Fruit fly (Drosophila melanogaster): ENCODE measurements around the gene Jupiter.
A peak's percentile ranks its signal among the peaks of the same experiment; 100 is the strongest.

Gene Jupiter

DNA sequence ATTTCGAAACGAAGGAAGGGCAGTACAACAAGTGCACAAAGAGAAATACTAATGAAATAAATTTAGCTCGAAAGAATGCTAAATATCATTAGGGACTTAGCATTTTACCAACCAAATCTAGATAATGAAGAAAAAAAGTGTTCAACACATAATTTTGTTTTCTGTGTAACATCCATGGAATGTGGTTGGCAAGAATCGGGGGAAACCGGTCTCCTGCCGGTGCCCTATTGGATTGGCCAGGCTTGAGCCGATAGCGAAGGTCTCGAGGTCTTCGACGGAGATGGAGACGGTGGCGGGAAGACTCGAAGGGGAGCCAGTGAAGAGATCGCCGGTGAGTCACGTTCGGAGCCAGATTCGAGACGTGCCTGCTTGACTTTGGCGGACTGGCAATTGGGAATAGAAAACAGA is 38.1 kb upstream of the Jupiter start:
- TF ChIP-seq Crg-1 (GFP tag; optimal IDR thresholded peaks at IDR 0.05) (no peak), CG12768 (GFP tag; optimal IDR thresholded peaks at IDR 0.05) (no peak), CG11617 (GFP tag; optimal IDR thresholded peaks at IDR 0.05) (no peak), bab1 (GFP tag; optimal IDR thresholded peaks at IDR 0.05) (no peak), cnc (optimal IDR thresholded peaks at IDR 0.05) (no peak), tj (GFP tag; optimal IDR thresholded peaks at IDR 0.05) (no peak), CG7101 (tag; optimal IDR thresholded peaks at IDR 0.05) (no peak), toe (GFP tag; optimal IDR thresholded peaks at IDR 0.05) (no peak), CG7045 (GFP tag; optimal IDR thresholded peaks at IDR 0.05) (no peak), kay (GFP tag; ENCODE audit: borderline replicate concordance) (no peak), Clk (GFP tag; optimal IDR thresholded peaks at IDR 0.05) (no peak), ovo (GFP tag; optimal IDR thresholded peaks at IDR 0.05) (no peak), CG1620 (GFP tag; optimal IDR thresholded peaks at IDR 0.05) (no peak)

DNA sequence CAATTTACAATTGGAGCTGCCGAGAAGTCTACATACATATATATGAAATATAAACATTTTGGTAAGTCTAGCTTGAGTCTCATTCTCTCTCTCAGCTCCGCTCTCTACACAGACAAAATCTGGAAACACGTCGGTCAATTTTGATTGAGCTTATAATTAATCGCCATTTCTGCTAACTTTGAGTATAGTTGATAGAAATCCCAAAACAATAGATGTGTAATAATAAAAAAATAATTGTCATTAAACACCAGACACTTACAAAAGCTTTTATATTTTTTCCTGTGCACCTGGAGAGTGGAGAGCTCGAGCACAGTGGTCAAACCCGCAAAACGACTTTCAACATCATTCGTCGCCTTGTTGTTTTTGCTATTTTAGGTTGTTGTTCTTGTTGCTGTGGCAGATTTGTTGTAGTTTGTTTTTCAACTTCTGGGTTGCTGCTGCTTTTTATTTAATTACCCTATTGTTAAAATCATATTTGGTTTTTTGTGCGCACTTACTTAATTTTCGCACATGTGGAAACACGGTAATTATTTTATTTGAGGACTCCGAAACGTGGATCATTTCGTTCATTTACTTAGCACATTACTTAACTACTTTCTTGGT is 37.0 kb upstream of the Jupiter start:
- TF ChIP-seq CG12768 (GFP tag; optimal IDR thresholded peaks at IDR 0.05) (peak; percentile 71), cic (GFP tag; optimal IDR thresholded peaks at IDR 0.05) (no peak), cnc (optimal IDR thresholded peaks at IDR 0.05) (no peak), toe (GFP tag; optimal IDR thresholded peaks at IDR 0.05) (peak; percentile 11), kay (GFP tag; ENCODE audit: borderline replicate concordance) (peak; percentile 79), Hr96 (GFP tag; optimal IDR thresholded peaks at IDR 0.05) (peak; percentile 67), tj (GFP tag; optimal IDR thresholded peaks at IDR 0.05) (peak; percentile 41), bab1 (GFP tag; optimal IDR thresholded peaks at IDR 0.05) (peak; percentile 97), Mnt (GFP tag; optimal IDR thresholded peaks at IDR 0.05) (peak; percentile 46), CG14711 (tag; optimal IDR thresholded peaks at IDR 0.05) (peak; percentile 88), CG1620 (GFP tag; optimal IDR thresholded peaks at IDR 0.05) (peak; percentile 61), ovo (GFP tag; optimal IDR thresholded peaks at IDR 0.05) (no peak), CG33017 (tag; optimal IDR thresholded peaks at IDR 0.05) (peak; percentile 91), CG7045 (GFP tag; optimal IDR thresholded peaks at IDR 0.05) (peak; percentile 71), CG5204 (GFP tag; optimal IDR thresholded peaks at IDR 0.05) (peak; percentile 68), CG7101 (tag; optimal IDR thresholded peaks at IDR 0.05) (peak; percentile 92), Crg-1 (GFP tag; optimal IDR thresholded peaks at IDR 0.05) (peak; percentile 56), CG11617 (GFP tag; optimal IDR thresholded peaks at IDR 0.05) (peak; percentile 60), Clk (GFP tag; optimal IDR thresholded peaks at IDR 0.05) (peak; percentile 48), pad (GFP tag; optimal IDR thresholded peaks at IDR 0.05) (no peak)

DNA sequence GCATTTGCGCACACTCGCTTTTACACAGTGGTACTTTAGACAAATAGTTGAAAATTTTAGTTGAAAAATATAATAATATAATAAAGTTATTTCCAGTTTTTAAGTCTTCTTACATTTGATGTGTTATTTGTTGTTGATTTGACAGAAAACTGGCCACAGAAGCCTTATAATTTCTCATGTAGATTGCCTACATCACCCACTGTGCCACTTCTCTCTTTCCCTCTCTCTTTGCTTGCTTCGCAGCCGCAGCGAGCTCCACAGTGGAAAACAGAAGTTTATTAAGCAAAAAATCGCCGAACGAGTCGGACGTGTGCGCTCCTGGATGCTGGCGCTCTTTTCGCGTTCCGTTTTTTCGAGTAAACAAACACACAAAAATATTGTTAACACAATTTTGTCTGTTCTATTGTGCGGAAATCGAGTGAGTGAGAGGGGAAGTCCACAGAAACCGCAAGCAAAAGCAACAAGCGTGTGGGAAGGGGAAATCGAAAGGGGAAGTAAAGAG is 36.2 kb upstream of the Jupiter start, which contains the start of gene CG42327:
TSS of gene CG42327 (plus strand) at position 277 of the 502 bp plus-strand sequence.
- TF ChIP-seq Hr96 (GFP tag; optimal IDR thresholded peaks at IDR 0.05) (peak; percentile 31), toe (GFP tag; optimal IDR thresholded peaks at IDR 0.05) (peak; percentile 25), ovo (GFP tag; optimal IDR thresholded peaks at IDR 0.05) (no peak), CG7101 (tag; optimal IDR thresholded peaks at IDR 0.05) (peak; percentile 83), CG1620 (GFP tag; optimal IDR thresholded peaks at IDR 0.05) (no peak), CG14711 (tag; optimal IDR thresholded peaks at IDR 0.05) (peak; percentile 69), CG11617 (GFP tag; optimal IDR thresholded peaks at IDR 0.05) (peak; percentile 80), kay (GFP tag; ENCODE audit: borderline replicate concordance) (no peak), tj (GFP tag; optimal IDR thresholded peaks at IDR 0.05) (no peak), pad (GFP tag; optimal IDR thresholded peaks at IDR 0.05) (peak; percentile 99), Clk (GFP tag; optimal IDR thresholded peaks at IDR 0.05) (no peak), CG12768 (GFP tag; optimal IDR thresholded peaks at IDR 0.05) (peak; percentile 30), CG33017 (tag; optimal IDR thresholded peaks at IDR 0.05) (peak; percentile 71), Crg-1 (GFP tag; optimal IDR thresholded peaks at IDR 0.05) (peak; percentile 25), Mnt (GFP tag; optimal IDR thresholded peaks at IDR 0.05) (peak; percentile 64), cic (GFP tag; optimal IDR thresholded peaks at IDR 0.05) (peak; percentile 56), CG7045 (GFP tag; optimal IDR thresholded peaks at IDR 0.05) (peak; percentile 47), bab1 (GFP tag; optimal IDR thresholded peaks at IDR 0.05) (peak; percentile 87), cnc (optimal IDR thresholded peaks at IDR 0.05) (no peak), CG5204 (GFP tag; optimal IDR thresholded peaks at IDR 0.05) (no peak)

DNA sequence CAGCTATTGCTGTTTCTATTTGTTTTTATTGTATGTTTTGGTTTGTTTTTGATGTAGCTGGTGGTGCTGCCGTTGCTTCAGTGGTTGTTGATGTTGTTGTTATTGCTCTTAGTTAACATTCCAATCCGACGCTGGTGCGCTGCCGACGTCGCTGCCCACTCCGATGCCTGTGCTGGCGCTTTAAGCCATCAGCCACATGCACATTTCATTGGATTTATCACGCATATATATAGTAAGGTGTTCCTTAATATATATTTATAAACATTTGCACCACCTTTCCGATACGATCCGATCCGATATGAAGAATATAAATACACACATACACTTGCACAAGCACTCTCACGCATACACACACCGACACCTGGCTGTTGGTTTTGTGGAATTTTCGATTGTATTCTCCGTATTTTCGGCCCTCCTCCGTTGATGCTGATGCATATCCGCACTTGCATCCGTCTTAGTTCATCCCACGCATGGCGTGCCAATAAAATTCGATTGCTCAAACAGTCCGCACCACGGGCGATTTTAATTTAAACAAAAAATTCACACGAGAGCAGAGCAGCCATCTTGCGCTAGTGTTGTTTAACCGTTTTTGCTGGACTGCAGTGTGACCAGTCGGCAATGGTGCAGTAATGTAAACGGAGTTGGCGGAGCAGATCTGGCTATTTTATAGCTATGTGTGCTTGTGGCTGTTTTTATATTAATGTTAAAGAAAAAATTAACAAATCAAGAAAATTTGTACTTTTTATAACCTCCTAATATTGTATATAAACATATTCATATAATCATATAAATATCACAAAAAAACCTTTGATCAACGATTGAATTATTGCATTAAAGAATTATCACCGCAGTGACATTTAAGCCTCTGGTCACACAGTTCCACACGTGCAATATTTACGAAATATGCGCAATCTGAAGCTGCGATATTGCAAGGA is 30.7 kb upstream of the Jupiter start, which contains the start of the genes Csk and Elp1:
TSS of gene Csk (minus strand) at position 602 of the 935 bp plus-strand sequence.
TSS of gene Elp1 (plus strand) at position 867 of the 935 bp plus-strand sequence.
- TF ChIP-seq cic (GFP tag; optimal IDR thresholded peaks at IDR 0.05), result peak; percentile 78
- peak; percentile 65 for TF ChIP-seq kay (GFP tag; ENCODE audit: borderline replicate concordance)
- peak; percentile 66 for TF ChIP-seq CG11617 (GFP tag; optimal IDR thresholded peaks at IDR 0.05)
- peak; percentile 43 for TF ChIP-seq Clk (GFP tag; optimal IDR thresholded peaks at IDR 0.05)
- peak; percentile 55 for TF ChIP-seq CG5204 (GFP tag; optimal IDR thresholded peaks at IDR 0.05)
- peak; percentile 59 for TF ChIP-seq Hr96 (GFP tag; optimal IDR thresholded peaks at IDR 0.05)
- peak; percentile 76 for TF ChIP-seq CG1620 (GFP tag; optimal IDR thresholded peaks at IDR 0.05)
- peak; percentile 67 for TF ChIP-seq ovo (GFP tag; optimal IDR thresholded peaks at IDR 0.05)
- TF ChIP-seq Crg-1 (GFP tag; optimal IDR thresholded peaks at IDR 0.05), result peak; percentile 68
- no peak for TF ChIP-seq cnc (optimal IDR thresholded peaks at IDR 0.05)
- peak; percentile 49 for TF ChIP-seq CG7045 (GFP tag; optimal IDR thresholded peaks at IDR 0.05)
- TF ChIP-seq CG14711 (tag; optimal IDR thresholded peaks at IDR 0.05), result peak; percentile 47
- TF ChIP-seq tj (GFP tag; optimal IDR thresholded peaks at IDR 0.05), result peak; percentile 42
- peak; percentile 67 for TF ChIP-seq pad (GFP tag; optimal IDR thresholded peaks at IDR 0.05)
- peak; percentile 97 for TF ChIP-seq Mnt (GFP tag; optimal IDR thresholded peaks at IDR 0.05)
- TF ChIP-seq toe (GFP tag; optimal IDR thresholded peaks at IDR 0.05), result peak; percentile 76
- TF ChIP-seq CG12768 (GFP tag; optimal IDR thresholded peaks at IDR 0.05), result no peak
- TF ChIP-seq CG7101 (tag; optimal IDR thresholded peaks at IDR 0.05), result peak; percentile 74
- TF ChIP-seq bab1 (GFP tag; optimal IDR thresholded peaks at IDR 0.05), result peak; percentile 71
- TF ChIP-seq CG33017 (tag; optimal IDR thresholded peaks at IDR 0.05), result peak; percentile 52
